Worm (Caenorhabditis elegans) whole organism, L2 larva: ENCODE measurements around the gene lea-1.
A peak's percentile ranks its signal among the peaks of the same experiment; 100 is the strongest.

Experiments used
- C34F6.9 ChIP-seq: fragments of 150-350 bp; optimal IDR thresholded peaks from 2 replicates; lab custom pipeline; 2014; ENCODE audit warnings: missing biosample characterization, missing genetic modification characterization
- F13H6.1 ChIP-seq: sonication (generic microtip); optimal IDR thresholded peaks from 2 replicates; lab custom pipeline; 2016; ENCODE audit warnings: missing genetic modification characterization, missing compliant biosample characterization
- Y55F3AM.14 ChIP-seq: fragments of 200-800 bp; sonication (Bioruptor generic); optimal IDR thresholded peaks from 2 replicates; lab custom pipeline; 2018; ENCODE audit warnings: mild to moderate bottlenecking, missing genetic modification characterization, missing compliant biosample characterization
- ZK546.5 ChIP-seq: sonication (generic microtip); optimal IDR thresholded peaks from 2 replicates; lab custom pipeline; 2017; ENCODE audit warnings: missing biosample characterization, missing genetic modification characterization
- alr-1 ChIP-seq: fragments of 150-350 bp; optimal IDR thresholded peaks from 2 replicates; lab custom pipeline; 2014; ENCODE audit warnings: missing biosample characterization, missing genetic modification characterization
- ama-1 ChIP-seq: fragments of 150-350 bp; optimal IDR thresholded peaks from 2 replicates; lab custom pipeline; 2018; ENCODE audit warnings: inconsistent platforms
- blmp-1 ChIP-seq: sonication (generic microtip); optimal IDR thresholded peaks from 2 replicates; lab custom pipeline; 2017; ENCODE audit warnings: missing genetic modification characterization, mild to moderate bottlenecking, missing compliant biosample characterization, antibody characterized with exemption, moderate library complexity; ENCODE audit not compliant: insufficient read depth
- ceh-16 ChIP-seq: fragments of 150-350 bp; optimal IDR thresholded peaks from 2 replicates; lab custom pipeline; 2014; ENCODE audit warnings: missing biosample characterization, missing genetic modification characterization
- ceh-82 ChIP-seq: fragments of 150-350 bp; optimal IDR thresholded peaks from 2 replicates; lab custom pipeline; 2014; ENCODE audit warnings: missing biosample characterization, missing genetic modification characterization
- crh-2 ChIP-seq: sonication (generic microtip); optimal IDR thresholded peaks from 2 replicates; lab custom pipeline; 2017; ENCODE audit warnings: missing biosample characterization, missing genetic modification characterization
- dmd-4 ChIP-seq: sonication (generic microtip); optimal IDR thresholded peaks from 2 replicates; lab custom pipeline; 2017; ENCODE audit warnings: missing biosample characterization, missing genetic modification characterization
- elt-1 ChIP-seq: fragments of 150-350 bp; optimal IDR thresholded peaks from 2 replicates; lab custom pipeline; 2014; ENCODE audit warnings: missing biosample characterization, missing genetic modification characterization
- fos-1 ChIP-seq: fragments of 150-350 bp; optimal IDR thresholded peaks from 2 replicates; lab custom pipeline; 2014; ENCODE audit warnings: missing biosample characterization, missing genetic modification characterization
- gmeb-1 ChIP-seq: fragments of 150-350 bp; optimal IDR thresholded peaks from 2 replicates; lab custom pipeline; 2014; ENCODE audit warnings: missing biosample characterization, missing genetic modification characterization
- lin-11 ChIP-seq: fragments of 150-350 bp; sonication (generic microtip); optimal IDR thresholded peaks from 2 replicates; lab custom pipeline; 2014; ENCODE audit warnings: missing biosample characterization, missing genetic modification characterization, inconsistent platforms, mixed read lengths
- lin-13 ChIP-seq: fragments of 150-350 bp; optimal IDR thresholded peaks from 2 replicates; lab custom pipeline; 2014; ENCODE audit warnings: missing biosample characterization, missing genetic modification reagents, missing genetic modification characterization
- lsy-2 ChIP-seq, 2 experiments: fragments of 150-350 bp in 1 of 2; sonication (generic microtip) in 1 of 2; optimal IDR thresholded peaks; 2 replicates each; lab custom pipeline; 2014 to 2017; ENCODE audit warnings: missing biosample characterization in 2 of 2, missing genetic modification characterization in 2 of 2
- mbf-1 ChIP-seq: sonication (generic microtip); optimal IDR thresholded peaks from 2 replicates; lab custom pipeline; 2017; ENCODE audit warnings: missing biosample characterization, missing genetic modification characterization
- nhr-10 ChIP-seq: sonication (generic microtip); optimal IDR thresholded peaks from 2 replicates; lab custom pipeline; 2017; ENCODE audit warnings: missing biosample characterization, missing genetic modification characterization
- nhr-11 ChIP-seq: fragments of 150-350 bp; optimal IDR thresholded peaks from 2 replicates; lab custom pipeline; 2014; ENCODE audit warnings: missing biosample characterization, missing genetic modification characterization
- nhr-12 ChIP-seq: fragments of 150-350 bp; optimal IDR thresholded peaks from 2 replicates; lab custom pipeline; 2014; ENCODE audit warnings: missing biosample characterization, missing genetic modification characterization
- nhr-129 ChIP-seq: fragments of 150-350 bp; optimal IDR thresholded peaks from 2 replicates; lab custom pipeline; 2014; ENCODE audit warnings: missing biosample characterization, missing genetic modification characterization
- nhr-21 ChIP-seq: fragments of 150-350 bp; optimal IDR thresholded peaks from 2 replicates; lab custom pipeline; 2014; ENCODE audit warnings: missing biosample characterization, missing genetic modification characterization
- nhr-23 ChIP-seq: fragments of 150-350 bp; optimal IDR thresholded peaks from 2 replicates; lab custom pipeline; 2014; ENCODE audit warnings: missing biosample characterization, missing genetic modification reagents, missing genetic modification characterization
- nhr-237 ChIP-seq: fragments of 150-350 bp; optimal IDR thresholded peaks from 2 replicates; lab custom pipeline; 2014; ENCODE audit warnings: missing biosample characterization, missing genetic modification characterization
- nhr-6 ChIP-seq: fragments of 150-350 bp; optimal IDR thresholded peaks from 2 replicates; lab custom pipeline; 2014; ENCODE audit warnings: missing biosample characterization, missing genetic modification characterization
- nhr-77 ChIP-seq: fragments of 150-350 bp; optimal IDR thresholded peaks from 2 replicates; lab custom pipeline; 2014; ENCODE audit warnings: missing biosample characterization, missing genetic modification characterization
- peb-1 ChIP-seq: fragments of 150-350 bp; optimal IDR thresholded peaks from 2 replicates; lab custom pipeline; 2014; ENCODE audit warnings: missing biosample characterization, missing genetic modification characterization
- sem-4 ChIP-seq: fragments of 150-350 bp; optimal IDR thresholded peaks from 2 replicates; lab custom pipeline; 2014; ENCODE audit warnings: missing biosample characterization, missing genetic modification reagents, missing genetic modification characterization
- sma-3 ChIP-seq: sonication (generic microtip); optimal IDR thresholded peaks from 2 replicates; lab custom pipeline; 2016; ENCODE audit warnings: missing genetic modification reagents, missing genetic modification characterization, missing compliant biosample characterization
- sma-9 ChIP-seq, 2 experiments: fragments of 150-350 bp in 1 of 2; sonication (generic microtip) in 1 of 2; optimal IDR thresholded peaks; 2 replicates each; lab custom pipeline; 2014 to 2016; ENCODE audit warnings: missing genetic modification characterization in 2 of 2, mild to moderate bottlenecking in 1 of 2, missing biosample characterization in 1 of 2, missing compliant biosample characterization in 1 of 2, missing genetic modification reagents in 1 of 2, moderate library complexity in 1 of 2
- snpc-4 ChIP-seq: fragments of 150-350 bp; optimal IDR thresholded peaks from 2 replicates; lab custom pipeline; 2014; ENCODE audit warnings: missing biosample characterization, missing genetic modification characterization
- unc-39 ChIP-seq: fragments of 150-350 bp; optimal IDR thresholded peaks from 2 replicates; lab custom pipeline; 2014; ENCODE audit warnings: missing biosample characterization, missing genetic modification characterization
- unc-55 ChIP-seq: fragments of 150-350 bp; sonication (generic microtip); optimal IDR thresholded peaks from 3 replicates; lab custom pipeline; 2014; ENCODE audit warnings: missing biosample characterization, missing genetic modification reagents, missing genetic modification characterization
- zag-1 ChIP-seq: fragments of 150-350 bp; optimal IDR thresholded peaks from 2 replicates; lab custom pipeline; 2014; ENCODE audit warnings: missing biosample characterization, missing genetic modification characterization
- ztf-4 ChIP-seq: fragments of 150-350 bp; optimal IDR thresholded peaks from 2 replicates; lab custom pipeline; 2014; ENCODE audit warnings: missing biosample characterization, missing genetic modification characterization

lea-1 gene

ce11 chrV:9982568-9982967 is 29.2 kb upstream of the lea-1 start, which contains the start of gene C27H6.9:
Gene C27H6.9 (plus strand): TSS chrV:9982868.
- TF ChIP-seq dmd-4 (tag; lab: Kevin White, UChicago): no peak
- TF ChIP-seq mbf-1: no peak
- no peak for TF ChIP-seq alr-1
- TF ChIP-seq lin-11 (tag; lab: Kevin White, UChicago): no peak
- no peak for TF ChIP-seq sma-3 (GFP tag; lab: Kevin White, UChicago)
- TF ChIP-seq nhr-129 (tag; lab: Kevin White, UChicago): no peak
- no peak for TF ChIP-seq fos-1 (tag; lab: Kevin White, UChicago)
- no peak for TF ChIP-seq nhr-6
- no peak for TF ChIP-seq ceh-16 (tag; lab: Kevin White, UChicago)
- TF ChIP-seq peb-1 (tag; lab: Kevin White, UChicago): no peak
- TF ChIP-seq unc-39 (tag; lab: Kevin White, UChicago): no peak
- no peak for TF ChIP-seq nhr-23 (tag; lab: Kevin White, UChicago)
- TF ChIP-seq ama-1 (lab: Kevin White, UChicago): no peak
- TF ChIP-seq F13H6.1 (tag; lab: Kevin White, UChicago): no peak
- TF ChIP-seq nhr-237 (tag; lab: Kevin White, UChicago): no peak
- TF ChIP-seq ztf-4: no peak
- no peak for TF ChIP-seq nhr-10
- TF ChIP-seq lsy-2 (tag; optimal IDR thresholded peaks at IDR 0.05; lab: Kevin White, UChicago): no peak
- TF ChIP-seq snpc-4 (tag; lab: Kevin White, UChicago): no peak
- TF ChIP-seq, all 48 proteins: peak for 0

- no peak for TF ChIP-seq ztf-4
- TF ChIP-seq lsy-2 (tag; optimal IDR thresholded peaks at IDR 0.05; lab: Kevin White, UChicago): peak in 1 of 2 experiments; percentile 25
These were observed 28.2 kb upstream of the lea-1 start for ce11 chrV:9983529-9983928.

- TF ChIP-seq F13H6.1 (tag; lab: Kevin White, UChicago) (peak; percentile 3), mbf-1 (no peak), ama-1 (lab: Kevin White, UChicago) (peak; percentile 29), ztf-4 (no peak), nhr-11 (tag; lab: Kevin White, UChicago) (peak; percentile 53), fos-1 (tag; lab: Kevin White, UChicago) (peak; percentile 58), C34F6.9 (tag; lab: Kevin White, UChicago) (peak; percentile 23), unc-55 (GFP tag; lab: Kevin White, UChicago) (peak; percentile 52), elt-1 (tag; lab: Kevin White, UChicago) (no peak), crh-2 (peak; percentile 33), sma-3 (GFP tag; lab: Kevin White, UChicago) (no peak)
These were observed 26.9 kb upstream of the lea-1 start for ce11 chrV:9984821-9985220.

- no peak for TF ChIP-seq nhr-77
- no peak for TF ChIP-seq lin-13 (GFP tag; lab: Kevin White, UChicago)
- TF ChIP-seq nhr-21 (tag; lab: Kevin White, UChicago): no peak
- no peak for TF ChIP-seq nhr-12 (tag; lab: Kevin White, UChicago)
- TF ChIP-seq peb-1 (tag; lab: Kevin White, UChicago): no peak
- no peak for TF ChIP-seq blmp-1 (tag; lab: Kevin White, UChicago)
- TF ChIP-seq gmeb-1 (tag; lab: Kevin White, UChicago): no peak
- TF ChIP-seq nhr-129 (tag; lab: Kevin White, UChicago): no peak
- peak; percentile 5 for TF ChIP-seq F13H6.1 (tag; lab: Kevin White, UChicago)
- TF ChIP-seq Y55F3AM.14 (GFP tag; lab: Kevin White, UChicago): no peak
- no peak for TF ChIP-seq mbf-1
- no peak for TF ChIP-seq sem-4 (tag; lab: Kevin White, UChicago)
- no peak for TF ChIP-seq alr-1
- TF ChIP-seq sma-9 (GFP tag; optimal IDR thresholded peaks at IDR 0.05; lab: Kevin White, UChicago): peak; percentile 51
- TF ChIP-seq sma-9 (tag; optimal IDR thresholded peaks at IDR 0.05; lab: Kevin White, UChicago): no peak
- TF ChIP-seq lsy-2 (tag; optimal IDR thresholded peaks at IDR 0.05; lab: Kevin White, UChicago): peak in 1 of 2 experiments; percentile 17
- TF ChIP-seq ZK546.5 (tag; lab: Kevin White, UChicago): no peak
- no peak for TF ChIP-seq nhr-23 (tag; lab: Kevin White, UChicago)
- no peak for TF ChIP-seq zag-1 (tag; lab: Kevin White, UChicago)
- TF ChIP-seq elt-1 (tag; lab: Kevin White, UChicago): no peak
- no peak for TF ChIP-seq ceh-82 (tag; lab: Kevin White, UChicago)
- no peak for TF ChIP-seq nhr-10
- TF ChIP-seq, all 48 proteins: peak for 3
These were observed 26.4 kb upstream of the lea-1 start for ce11 chrV:9985227-9985864.
